Fruit fly (Drosophila melanogaster) whole organism, embryonic: Measurements from ENCODE around the gene CG14691.

Experiments
- B-H2 ChIP-seq: fragments of 200-800 bp; sonication (Bioruptor generic); optimal IDR thresholded peaks from 2 replicates; lab custom pipeline; 2018; ENCODE audit warnings: missing biosample characterization, mild to moderate bottlenecking, missing genetic modification characterization
- C15 ChIP-seq: fragments of 200-800 bp; sonication (Bioruptor generic); IDR thresholded peaks from 3 replicates; pipeline ENCODE4 v1.3.6; 2022; ENCODE audit warnings: missing biosample characterization, missing genetic modification characterization
- CG10209 ChIP-seq: fragments of 200-800 bp; sonication (Bioruptor generic); optimal IDR thresholded peaks from 3 replicates; lab custom pipeline; 2017; ENCODE audit warnings: missing biosample characterization, mild to moderate bottlenecking, missing genetic modification characterization, missing genetic modification reagents
- CG10321 ChIP-seq: fragments of 200-800 bp; sonication (Bioruptor generic); IDR thresholded peaks from 2 replicates; pipeline ENCODE4 v1.3.6; 2022; ENCODE audit warnings: missing biosample characterization, missing genetic modification characterization
- CG10543 ChIP-seq: fragments of 200-800 bp; sonication (Bioruptor generic); optimal IDR thresholded peaks from 3 replicates; lab custom pipeline; 2017; ENCODE audit warnings: missing biosample characterization, mild to moderate bottlenecking, missing genetic modification characterization, moderate library complexity
- CG10979 ChIP-seq: fragments of 200-800 bp; sonication (Bioruptor generic); optimal IDR thresholded peaks from 2 replicates; lab custom pipeline; 2018; ENCODE audit warnings: missing biosample characterization, mild to moderate bottlenecking, missing genetic modification characterization, moderate library complexity
- CG11398 ChIP-seq: fragments of 200-800 bp; sonication (Bioruptor generic); optimal IDR thresholded peaks from 2 replicates; lab custom pipeline; 2016; ENCODE audit warnings: missing biosample characterization, missing genetic modification characterization
- CG12744 ChIP-seq: fragments of 200-800 bp; sonication (Bioruptor generic); optimal IDR thresholded peaks from 2 replicates; lab custom pipeline; 2016; ENCODE audit warnings: missing biosample characterization, missing genetic modification characterization
- CG14860 ChIP-seq: fragments of 200-800 bp; sonication (Bioruptor generic); IDR thresholded peaks from 3 replicates; pipeline ENCODE4 v1.3.6; 2022; ENCODE audit warnings: missing biosample characterization, missing genetic modification characterization; ENCODE audit not compliant: partially characterized antibody
- CG1647 ChIP-seq: fragments of 200-800 bp; sonication (Bioruptor generic); optimal IDR thresholded peaks from 3 replicates; lab custom pipeline; 2016; ENCODE audit warnings: missing biosample characterization, missing genetic modification characterization
- CG17612 ChIP-seq: fragments of 200-800 bp; sonication (Bioruptor generic); IDR thresholded peaks from 2 replicates; pipeline ENCODE4 v1.3.6; 2022; ENCODE audit warnings: missing biosample characterization, missing genetic modification characterization
- CG18764 ChIP-seq: fragments of 200-800 bp; sonication (Bioruptor generic); optimal IDR thresholded peaks from 3 replicates; lab custom pipeline; 2016; ENCODE audit warnings: missing biosample characterization, missing genetic modification characterization
- CG32767 ChIP-seq: fragments of 200-800 bp; sonication (Bioruptor generic); IDR thresholded peaks from 2 replicates; pipeline ENCODE4 v1.3.6; 2022; ENCODE audit warnings: missing biosample characterization, missing genetic modification characterization
- CG3281 ChIP-seq: fragments of 200-800 bp; sonication (Bioruptor generic); optimal IDR thresholded peaks from 3 replicates; lab custom pipeline; 2017; ENCODE audit warnings: missing biosample characterization, mild to moderate bottlenecking, missing genetic modification characterization
- CG34224 ChIP-seq: fragments of 200-800 bp; sonication (Bioruptor generic); IDR thresholded peaks from 3 replicates; pipeline ENCODE4 v1.3.6; 2022; ENCODE audit warnings: missing biosample characterization, missing genetic modification characterization; ENCODE audit not compliant: partially characterized antibody
- CG4282 ChIP-seq: fragments of 200-800 bp; sonication (Bioruptor generic); optimal IDR thresholded peaks from 2 replicates; lab custom pipeline; 2016; ENCODE audit warnings: missing biosample characterization, missing genetic modification characterization
- CG4328 ChIP-seq: fragments of 200-800 bp; sonication (Bioruptor generic); optimal IDR thresholded peaks from 3 replicates; lab custom pipeline; 2017; ENCODE audit warnings: missing biosample characterization, missing genetic modification reagents, missing genetic modification characterization
- CG4360 ChIP-seq: fragments of 200-800 bp; sonication (Bioruptor generic); IDR thresholded peaks from 2 replicates; pipeline ENCODE4 v1.3.6; 2022; ENCODE audit warnings: missing biosample characterization, missing genetic modification characterization
- CG4820 ChIP-seq: fragments of 200-800 bp; sonication (Bioruptor generic); optimal IDR thresholded peaks from 3 replicates; lab custom pipeline; 2016; ENCODE audit warnings: missing biosample characterization, missing genetic modification characterization
- CG8290 ChIP-seq, 3 experiments: fragments of 200-800 bp; sonication (Bioruptor generic); optimal IDR thresholded peaks; 2 replicates each; lab custom pipeline; 2016 to 2019; ENCODE audit warnings: missing biosample characterization in 3 of 3, missing genetic modification characterization in 3 of 3, mild to moderate bottlenecking in 2 of 3, moderate library complexity in 1 of 3
- CG9817 ChIP-seq: fragments of 200-800 bp; sonication (Bioruptor generic); optimal IDR thresholded peaks from 2 replicates; lab custom pipeline; 2018; ENCODE audit warnings: missing biosample characterization, mild to moderate bottlenecking, missing genetic modification characterization, moderate library complexity
- Drgx ChIP-seq: fragments of 200-800 bp; sonication (Bioruptor generic); IDR thresholded peaks from 2 replicates; pipeline ENCODE4 v1.3.6; 2022; ENCODE audit warnings: missing biosample characterization, missing genetic modification characterization
- E2f2 ChIP-seq: fragments of 200-800 bp; sonication (Bioruptor generic); IDR thresholded peaks from 2 replicates; pipeline ENCODE4 v1.3.6; 2022; ENCODE audit warnings: missing biosample characterization, missing genetic modification characterization
- Hmx ChIP-seq: fragments of 200-800 bp; sonication (Bioruptor generic); optimal IDR thresholded peaks from 2 replicates; lab custom pipeline; 2016; ENCODE audit warnings: missing biosample characterization, missing genetic modification characterization
- Jarid2 ChIP-seq: fragments of 200-800 bp; sonication (Bioruptor generic); optimal IDR thresholded peaks from 3 replicates; lab custom pipeline; 2017; ENCODE audit warnings: mild to moderate bottlenecking, missing biosample characterization, missing genetic modification reagents, missing genetic modification characterization
- Lpt ChIP-seq: fragments of >200 bp; optimal IDR thresholded peaks from 2 replicates; lab custom pipeline; 2018; ENCODE audit warnings: missing biosample characterization, missing genetic modification characterization
- NC2β ChIP-seq: fragments of 200-800 bp; sonication (Bioruptor generic); optimal IDR thresholded peaks from 2 replicates; lab custom pipeline; 2016; ENCODE audit warnings: missing biosample characterization, missing genetic modification characterization
- NK7.1 ChIP-seq: fragments of 200-800 bp; sonication (Bioruptor generic); optimal IDR thresholded peaks from 3 replicates; lab custom pipeline; 2016; ENCODE audit warnings: missing biosample characterization, missing genetic modification characterization
- Oaz ChIP-seq: fragments of 200-800 bp; sonication (Bioruptor generic); IDR thresholded peaks from 2 replicates; pipeline ENCODE4 v1.3.6; 2022; ENCODE audit warnings: missing biosample characterization, missing genetic modification characterization
- PHDP ChIP-seq: fragments of 200-800 bp; sonication (Bioruptor generic); optimal IDR thresholded peaks from 3 replicates; lab custom pipeline; 2018; ENCODE audit warnings: missing biosample characterization, mild to moderate bottlenecking, missing genetic modification characterization, moderate library complexity
- Ravus ChIP-seq: fragments of 200-800 bp; sonication (Bioruptor generic); IDR thresholded peaks from 2 replicates; pipeline ENCODE4 v1.3.6; 2022; ENCODE audit warnings: missing biosample characterization, missing genetic modification characterization
- Rfx ChIP-seq: fragments of 200-800 bp; sonication (Bioruptor generic); IDR thresholded peaks from 2 replicates; pipeline ENCODE4 v1.3.6; 2022; ENCODE audit warnings: missing biosample characterization, missing genetic modification characterization
- Scr ChIP-seq: fragments of 200-800 bp; sonication (Bioruptor generic); IDR thresholded peaks from 2 replicates; pipeline ENCODE4 v1.3.6; 2022; ENCODE audit warnings: missing biosample characterization, missing genetic modification characterization; ENCODE audit not compliant: partially characterized antibody
- Sin3A ChIP-seq: fragments of >200 bp; optimal IDR thresholded peaks from 2 replicates; lab custom pipeline; 2018
- Spps ChIP-seq: fragments of 200-800 bp; sonication (Bioruptor generic); optimal IDR thresholded peaks from 2 replicates; lab custom pipeline; 2018; ENCODE audit warnings: missing biosample characterization, mild to moderate bottlenecking, missing genetic modification characterization
- Sry-δ ChIP-seq: fragments of 200-800 bp; sonication (Bioruptor generic); optimal IDR thresholded peaks from 2 replicates; lab custom pipeline; 2016; ENCODE audit warnings: missing biosample characterization, missing genetic modification characterization
- Taf1 ChIP-seq: fragments of 200-800 bp; sonication (Bioruptor generic); IDR thresholded peaks from 2 replicates; pipeline ENCODE4 v1.3.6; 2022; ENCODE audit warnings: missing biosample characterization, missing genetic modification characterization
- abd-A ChIP-seq: fragments of 200-800 bp; sonication (Bioruptor generic); optimal IDR thresholded peaks from 3 replicates; lab custom pipeline; 2019; ENCODE audit warnings: missing biosample characterization, mild to moderate bottlenecking, missing genetic modification characterization, moderate library complexity
- bab2 ChIP-seq: fragments of 200-800 bp; sonication (Bioruptor generic); optimal IDR thresholded peaks from 2 replicates; lab custom pipeline; 2016; ENCODE audit warnings: missing biosample characterization, missing genetic modification characterization
- disco-r ChIP-seq: fragments of 200-800 bp; sonication (Bioruptor generic); optimal IDR thresholded peaks from 2 replicates; lab custom pipeline; 2016; ENCODE audit warnings: missing biosample characterization, missing genetic modification characterization
- fd102C ChIP-seq: fragments of 200-800 bp; sonication (Bioruptor generic); optimal IDR thresholded peaks from 2 replicates; lab custom pipeline; 2018; ENCODE audit warnings: missing biosample characterization, mild to moderate bottlenecking, missing genetic modification characterization, moderate library complexity
- fru ChIP-seq: fragments of >200 bp; optimal IDR thresholded peaks from 2 replicates; lab custom pipeline; 2017
- gem ChIP-seq: fragments of 200-800 bp; sonication (Bioruptor generic); optimal IDR thresholded peaks from 2 replicates; lab custom pipeline; 2019; ENCODE audit warnings: missing biosample characterization, mild to moderate bottlenecking, missing genetic modification characterization, moderate library complexity
- gro ChIP-seq: fragments of 200-800 bp; sonication (Bioruptor generic); optimal IDR thresholded peaks from 2 replicates; lab custom pipeline; 2016; ENCODE audit warnings: missing biosample characterization, missing genetic modification characterization
- insv ChIP-seq, 2 experiments: fragments of 200-800 bp; sonication (Bioruptor generic); optimal IDR thresholded peaks; 3 replicates each; lab custom pipeline; 2016 to 2018; ENCODE audit warnings: missing biosample characterization in 2 of 2, missing genetic modification characterization in 2 of 2
- scrt ChIP-seq: fragments of 200-800 bp; sonication (Bioruptor generic); optimal IDR thresholded peaks from 2 replicates; lab custom pipeline; 2018; ENCODE audit warnings: missing biosample characterization, mild to moderate bottlenecking, missing genetic modification characterization, moderate library complexity
- unpg ChIP-seq: fragments of 200-800 bp; sonication (Bioruptor generic); optimal IDR thresholded peaks from 3 replicates; lab custom pipeline; 2018; ENCODE audit warnings: missing biosample characterization, mild to moderate bottlenecking, missing genetic modification characterization, moderate library complexity
- vnd ChIP-seq: fragments of 200-800 bp; sonication (Bioruptor generic); IDR thresholded peaks from 3 replicates; pipeline ENCODE4 v1.3.6; 2022; ENCODE audit warnings: missing biosample characterization, missing genetic modification characterization; ENCODE audit not compliant: partially characterized antibody

CG14691 gene

dm6 chr3R:10760966-10761855, 5.8 kb upstream of the CG14691 start, which contains the start of the genes MED7 and Cap-H2 (continued):
- no peak for TF ChIP-seq abd-A (tag; lab: Kevin White, UChicago)
- peak; percentile 67 for TF ChIP-seq CG10979 (tag; lab: Kevin White, UChicago)
- TF ChIP-seq insv (GFP tag; optimal IDR thresholded peaks at IDR 0.05; lab: Kevin White, UChicago) = peak in 1 of 2 experiments; percentile 31
- TF ChIP-seq CG10321 = no peak
- TF ChIP-seq CG10209 (GFP tag; lab: Kevin White, UChicago) = peak; percentile 64
- peak; percentile 37; the same call in 1 of the 2 replicates for TF ChIP-seq CG4360 (GFP tag; lab: Robert Waterston, UW)
- peak; percentile 99 for TF ChIP-seq vnd (GFP tag; lab: Robert Waterston, UW)
- TF ChIP-seq Taf1 = peak; percentile 68
- TF ChIP-seq CG4282 = peak; percentile 4
- peak; percentile 99 for TF ChIP-seq Scr
- peak; percentile 89 for TF ChIP-seq gem (tag; lab: Kevin White, UChicago)
- peak; percentile 68 for TF ChIP-seq CG1647 (GFP tag; lab: Kevin White, UChicago)
- peak; percentile 72 for TF ChIP-seq CG12744 (GFP tag; lab: Kevin White, UChicago)
- peak; percentile 66 for TF ChIP-seq CG3281
- no peak for TF ChIP-seq CG11398 (GFP tag; lab: Kevin White, UChicago)
- TF ChIP-seq Sin3A (lab: Kevin White, UChicago) = peak; percentile 80
- TF ChIP-seq CG18764 = peak; percentile 81
- TF ChIP-seq CG14860 (GFP tag; lab: Robert Waterston, UW) = peak; percentile 99
- peak; percentile 73 for TF ChIP-seq CG4820 (GFP tag; lab: Kevin White, UChicago)
- peak; percentile 16; the same call in 1 of the 2 replicates for TF ChIP-seq Ravus (GFP tag; lab: Robert Waterston, UW)
- no peak for TF ChIP-seq scrt (GFP tag; lab: Kevin White, UChicago)
- peak; percentile 85 for TF ChIP-seq gro
- TF ChIP-seq Spps = peak; percentile 61
- TF ChIP-seq Lpt (GFP tag; lab: Kevin White, UChicago) = no peak
- TF ChIP-seq E2f2 (GFP tag; lab: Robert Waterston, UW) = peak; percentile 51
- TF ChIP-seq Hmx (GFP tag; lab: Kevin White, UChicago) = no peak
- TF ChIP-seq Drgx (GFP tag; lab: Robert Waterston, UW) = no peak
- TF ChIP-seq C15 (GFP tag; lab: Robert Waterston, UW) = 0 out of 3 replicates have a peak, but pooled peaks have one; percentile 53
- peak; percentile 55; the same call in 1 of the 2 replicates for TF ChIP-seq CG17612 (GFP tag; lab: Robert Waterston, UW)
- TF ChIP-seq disco-r (GFP tag; lab: Kevin White, UChicago) = peak; percentile 12
- peak; percentile 27 for TF ChIP-seq CG10543 (GFP tag; lab: Kevin White, UChicago)
- TF ChIP-seq unpg (GFP tag; lab: Kevin White, UChicago) = peak; percentile 72
- peak; percentile 79 for TF ChIP-seq CG8290 (GFP tag; optimal IDR thresholded peaks at IDR 0.05; lab: Kevin White, UChicago)
- peak in 1 of 2 experiments; percentile 68 for TF ChIP-seq CG8290 (tag; optimal IDR thresholded peaks at IDR 0.05; lab: Kevin White, UChicago)
- peak; percentile 95 for TF ChIP-seq bab2
- TF ChIP-seq CG4328 (GFP tag; lab: Kevin White, UChicago) = peak; percentile 48
- TF ChIP-seq B-H2 (GFP tag; lab: Kevin White, UChicago) = peak; percentile 62
- peak; percentile 98 for TF ChIP-seq CG34224 (GFP tag; lab: Robert Waterston, UW)
- 0 out of 2 replicates have a peak, but pooled peaks have one; percentile 37 for TF ChIP-seq CG32767 (GFP tag; lab: Robert Waterston, UW)
- TF ChIP-seq CG9817 (tag; lab: Kevin White, UChicago) = peak; percentile 84
- TF ChIP-seq Sry-δ (GFP tag; lab: Kevin White, UChicago) = peak; percentile 97
- TF ChIP-seq NK7.1 (GFP tag; lab: Kevin White, UChicago) = no peak
- peak; percentile 79 for TF ChIP-seq PHDP
- no peak for TF ChIP-seq Jarid2 (GFP tag; lab: Kevin White, UChicago)
- TF ChIP-seq NC2β = peak; percentile 77
- peak; percentile 24 for TF ChIP-seq fd102C
- peak; percentile 91 for TF ChIP-seq Rfx (GFP tag; lab: Robert Waterston, UW)
- TF ChIP-seq fru (lab: Kevin White, UChicago) = no peak
- peak; percentile 62; the same call in 1 of the 2 replicates for TF ChIP-seq Oaz (GFP tag; lab: Robert Waterston, UW)
